Worm (Caenorhabditis elegans): ENCODE data around the gene F01D5.5.

The F01D5.5 gene

ce11 chrII:13976161-13976560 lies 25.9 kb downstream of the F01D5.5 start, which contains the start of gene Y39G8B.2 (continued):
- TF ChIP-seq efl-1 (optimal IDR thresholded peaks at IDR 0.05): peak; percentile 89 to 91
- TF ChIP-seq efl-1 (GFP tag; optimal IDR thresholded peaks at IDR 0.05 in 1 of 2): peak; percentile 86 to 98
- no peak for TF ChIP-seq nhr-11 (tag; optimal IDR thresholded peaks at IDR 0.05)
- TF ChIP-seq pax-3 (tag; optimal IDR thresholded peaks at IDR 0.05): peak; percentile 57
- TF ChIP-seq sox-4 (tag; optimal IDR thresholded peaks at IDR 0.05): no peak
- no peak for TF ChIP-seq alr-1 (tag; optimal IDR thresholded peaks at IDR 0.05; ENCODE audit: borderline replicate concordance)
- TF ChIP-seq ztf-11 (tag; optimal IDR thresholded peaks at IDR 0.05): peak in 1 of 2 experiments; percentile 61
- TF ChIP-seq lir-3 (tag; optimal IDR thresholded peaks at IDR 0.05; ENCODE audit: poor library complexity): no peak
- peak; percentile 23; the same call in 1 of the 2 replicates for TF ChIP-seq unc-98 (GFP tag; IDR thresholded peaks at IDR 0.05)
- no peak for TF ChIP-seq nhr-28 (tag; optimal IDR thresholded peaks at IDR 0.05)
- TF ChIP-seq C04F5.9 (tag; optimal IDR thresholded peaks at IDR 0.05): peak; percentile 45
- peak; percentile 83 for TF ChIP-seq nhr-85 (tag)
- peak; percentile 69 for TF ChIP-seq nhr-90 (tag; optimal IDR thresholded peaks at IDR 0.05; ENCODE audit: poor library complexity)
- TF ChIP-seq lin-35 (GFP tag; optimal IDR thresholded peaks at IDR 0.05): peak; percentile 90 to 92
- TF ChIP-seq mab-9 (GFP tag; IDR thresholded peaks at IDR 0.05): peak; percentile 61; the same call in 1 of the 2 replicates
- TF ChIP-seq nhr-71 (tag; optimal IDR thresholded peaks at IDR 0.05): peak; percentile 88
- peak; percentile 90 to 92 for TF ChIP-seq lsy-2 (tag; optimal IDR thresholded peaks at IDR 0.05)
- TF ChIP-seq nhr-20 (tag; optimal IDR thresholded peaks at IDR 0.05): peak; percentile 86
- peak; percentile 58 for TF ChIP-seq egl-13 (tag; optimal IDR thresholded peaks at IDR 0.05)
- TF ChIP-seq fos-1 (tag; optimal IDR thresholded peaks at IDR 0.05): peak; percentile 70
- no peak for TF ChIP-seq fkh-4 (tag; optimal IDR thresholded peaks at IDR 0.05; ENCODE audit: borderline replicate concordance)
- no peak for TF ChIP-seq ceh-90 (tag; optimal IDR thresholded peaks at IDR 0.05)
- peak; percentile 59 for TF ChIP-seq blmp-1 (tag; optimal IDR thresholded peaks at IDR 0.05)
- TF ChIP-seq nhr-237 (tag; optimal IDR thresholded peaks at IDR 0.05): peak; percentile 51
- peak; percentile 60 for TF ChIP-seq irx-1 (tag; optimal IDR thresholded peaks at IDR 0.05)
- peak; percentile 88 for TF ChIP-seq lin-14 (GFP tag; optimal IDR thresholded peaks at IDR 0.05)
- TF ChIP-seq nhr-19 (GFP tag; conservative IDR thresholded peaks at IDR 0.05): peak; percentile 83
- peak; percentile 67 for TF ChIP-seq dsc-1 (tag; optimal IDR thresholded peaks at IDR 0.05)
- TF ChIP-seq tlp-1 (tag; optimal IDR thresholded peaks at IDR 0.05): no peak
- no peak for TF ChIP-seq hlh-17 (GFP tag; optimal IDR thresholded peaks at IDR 0.05; ENCODE audit: borderline replicate concordance)
- no peak for TF ChIP-seq ets-5 (GFP tag; IDR thresholded peaks at IDR 0.05)
- peak; percentile 92 for TF ChIP-seq mep-1 (tag; optimal IDR thresholded peaks at IDR 0.05)
- peak; percentile 90 for TF ChIP-seq rnt-1 (tag; optimal IDR thresholded peaks at IDR 0.05)
- peak; percentile 46; the same call in 1 of the 2 replicates for TF ChIP-seq ceh-88 (GFP tag; IDR thresholded peaks at IDR 0.05)
- TF ChIP-seq nhr-47 (tag; optimal IDR thresholded peaks at IDR 0.05): peak; percentile 86
- peak; percentile 77 for TF ChIP-seq unc-86 (tag; optimal IDR thresholded peaks at IDR 0.05)
- TF ChIP-seq swsn-7 (tag; optimal IDR thresholded peaks at IDR 0.05): peak; percentile 75
- TF ChIP-seq snu-23 (GFP tag; optimal IDR thresholded peaks at IDR 0.05): peak; percentile 86
- peak; percentile 96 for TF ChIP-seq lin-15B (tag; optimal IDR thresholded peaks at IDR 0.05)
- TF ChIP-seq ceh-8 (GFP tag; optimal IDR thresholded peaks at IDR 0.05): no peak
- TF ChIP-seq hlh-4 (tag; optimal IDR thresholded peaks at IDR 0.05): no peak
- peak; percentile 70 for TF ChIP-seq grh-1 (GFP tag; IDR thresholded peaks at IDR 0.05)
- TF ChIP-seq sup-37 (GFP tag; optimal IDR thresholded peaks at IDR 0.05): no peak
- TF ChIP-seq nhr-77 (tag; optimal IDR thresholded peaks at IDR 0.05): peak; percentile 93
- TF ChIP-seq dpl-1 (GFP tag; optimal IDR thresholded peaks at IDR 0.05): peak; percentile 83 to 88 (median 86)
- peak; percentile 80 for TF ChIP-seq isw-1 (GFP tag; IDR thresholded peaks at IDR 0.05)
- TF ChIP-seq fkh-8 (tag; optimal IDR thresholded peaks at IDR 0.05): peak; percentile 82

All from whole organism, L1 larva.